Fruit fly (Drosophila melanogaster): ENCODE measurements around the gene CG12003.
A peak's percentile ranks its signal among the peaks of the same experiment; 100 is the strongest.

Gene CG12003

DNA sequence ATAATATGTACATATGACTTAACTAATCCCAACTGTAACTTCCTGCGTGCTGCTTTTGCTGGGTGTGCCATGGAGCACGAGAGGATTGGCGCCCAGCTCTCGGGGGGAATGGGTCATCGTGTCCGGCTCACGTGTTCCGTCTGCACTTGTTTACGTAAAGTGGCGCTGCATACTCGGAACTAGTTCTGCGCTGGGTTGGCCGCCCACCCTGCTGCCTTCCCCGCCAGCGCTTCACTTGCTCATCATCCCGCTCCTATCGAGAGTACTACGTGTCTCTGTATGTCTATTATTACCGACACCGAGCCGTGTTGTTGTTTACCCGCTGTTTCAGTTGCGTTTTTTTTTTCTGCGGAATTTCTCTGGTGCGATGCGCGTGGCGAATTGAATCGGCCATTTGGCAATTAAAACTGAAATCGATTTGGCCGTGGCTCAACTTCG, 15.5 kb upstream of the CG12003 start (continued):
- no peak for TF ChIP-seq CG5953 (GFP tag; IDR thresholded peaks at IDR 0.05)
- 0 out of 2 replicates have a peak, but pooled peaks have one; percentile 32 for TF ChIP-seq ato (GFP tag; IDR thresholded peaks at IDR 0.05; ENCODE audit: partially characterized antibody)
- no peak for TF ChIP-seq CG6791 (GFP tag; IDR thresholded peaks at IDR 0.05; ENCODE audit: partially characterized antibody)
- TF ChIP-seq aop (GFP tag; IDR thresholded peaks at IDR 0.05) = no peak
- TF ChIP-seq chm (GFP tag; IDR thresholded peaks at IDR 0.05) = no peak
- TF ChIP-seq ind (GFP tag; optimal IDR thresholded peaks at IDR 0.05) = no peak
- TF ChIP-seq CG4424 (GFP tag; optimal IDR thresholded peaks at IDR 0.05) = no peak
- no peak for TF ChIP-seq lbe (GFP tag; optimal IDR thresholded peaks at IDR 0.05)
- no peak for TF ChIP-seq scrt (GFP tag; optimal IDR thresholded peaks at IDR 0.05)
- TF ChIP-seq CG12744 (GFP tag; optimal IDR thresholded peaks at IDR 0.05) = no peak
- TF ChIP-seq CG7987 (GFP tag; optimal IDR thresholded peaks at IDR 0.05) = no peak
- TF ChIP-seq PHDP (tag; optimal IDR thresholded peaks at IDR 0.05) = no peak
- TF ChIP-seq so (GFP tag; IDR thresholded peaks at IDR 0.05) = peak; percentile 49; the same call in 1 of the 3 replicates
- TF ChIP-seq Mad (GFP tag; optimal IDR thresholded peaks at IDR 0.05) = no peak
- no peak for TF ChIP-seq CG30431 (GFP tag; optimal IDR thresholded peaks at IDR 0.05)
- TF ChIP-seq CG9609 (GFP tag; optimal IDR thresholded peaks at IDR 0.05) = no peak
- TF ChIP-seq CG13424 (tag; optimal IDR thresholded peaks at IDR 0.05) = no peak
- TF ChIP-seq wdn (GFP tag; IDR thresholded peaks at IDR 0.05) = no peak
- no peak for TF ChIP-seq Aef1 (GFP tag; IDR thresholded peaks at IDR 0.05)
- TF ChIP-seq CG17328 (GFP tag; IDR thresholded peaks at IDR 0.05) = no peak
- TF ChIP-seq C15 (GFP tag; IDR thresholded peaks at IDR 0.05) = no peak
- no peak for TF ChIP-seq crp (GFP tag; optimal IDR thresholded peaks at IDR 0.05)
- no peak for TF ChIP-seq luna (GFP tag; optimal IDR thresholded peaks at IDR 0.05)
- TF ChIP-seq CG32532 (GFP tag; IDR thresholded peaks at IDR 0.05) = no peak
- TF ChIP-seq crol (GFP tag; IDR thresholded peaks at IDR 0.05) = peak; percentile 84
- TF ChIP-seq ara (GFP tag; IDR thresholded peaks at IDR 0.05) = no peak
- TF ChIP-seq CG1024 (GFP tag; IDR thresholded peaks at IDR 0.05) = no peak
- no peak for TF ChIP-seq CG11696 (GFP tag; IDR thresholded peaks at IDR 0.05)
- no peak for TF ChIP-seq CG6765 (GFP tag; optimal IDR thresholded peaks at IDR 0.05)
- no peak for TF ChIP-seq Dad (GFP tag; optimal IDR thresholded peaks at IDR 0.05)
- TF ChIP-seq hb (GFP tag; IDR thresholded peaks at IDR 0.05; ENCODE audit: partially characterized antibody) = no peak
- TF ChIP-seq psq (GFP tag; optimal IDR thresholded peaks at IDR 0.05) = no peak
- no peak for TF ChIP-seq Hmx (GFP tag; optimal IDR thresholded peaks at IDR 0.05)
- TF ChIP-seq Sry-δ (GFP tag; optimal IDR thresholded peaks at IDR 0.05) = no peak
- TF ChIP-seq Optix (GFP tag; IDR thresholded peaks at IDR 0.05) = no peak
- TF ChIP-seq wek (GFP tag; optimal IDR thresholded peaks at IDR 0.05) = no peak
- peak; percentile 16 for TF ChIP-seq CG12769 (tag; optimal IDR thresholded peaks at IDR 0.05)
- TF ChIP-seq tna (GFP tag; IDR thresholded peaks at IDR 0.05; ENCODE audit: partially characterized antibody) = 0 out of 2 replicates have a peak, but pooled peaks have one; percentile 17
- TF ChIP-seq CG10959 (GFP tag; IDR thresholded peaks at IDR 0.05) = no peak
- TF ChIP-seq CoRest (tag; optimal IDR thresholded peaks at IDR 0.05) = no peak
- no peak for TF ChIP-seq p53 (GFP tag; optimal IDR thresholded peaks at IDR 0.05)
- TF ChIP-seq hkb (optimal IDR thresholded peaks at IDR 0.05) = no peak
- TF ChIP-seq hkb (GFP tag; IDR thresholded peaks at IDR 0.05) = no peak
- TF ChIP-seq Xbp1 (GFP tag; optimal IDR thresholded peaks at IDR 0.05) = no peak
- TF ChIP-seq CG18599 (GFP tag; optimal IDR thresholded peaks at IDR 0.05) = no peak
- TF ChIP-seq ems (GFP tag; optimal IDR thresholded peaks at IDR 0.05) = no peak
- peak; percentile 51 for TF ChIP-seq sd (tag; optimal IDR thresholded peaks at IDR 0.05)
- TF ChIP-seq CG7786 (GFP tag; optimal IDR thresholded peaks at IDR 0.05) = no peak
- TF ChIP-seq Mes4 (GFP tag; optimal IDR thresholded peaks at IDR 0.05) = no peak
- TF ChIP-seq Usf (GFP tag; optimal IDR thresholded peaks at IDR 0.05) = no peak
- TF ChIP-seq CG11247 (GFP tag; IDR thresholded peaks at IDR 0.05) = no peak

All from whole organism, embryonic.